Fruit fly (Drosophila melanogaster) whole organism, embryonic: Measurements from ENCODE around the gene CG12589.

Experiments
- Ada2b ChIP-seq: fragments of 200-800 bp; sonication (Bioruptor generic); IDR thresholded peaks from 2 replicates; pipeline ENCODE4 v1.3.6; 2022; ENCODE audit warnings: missing biosample characterization, missing genetic modification characterization
- B-H2 ChIP-seq: fragments of 200-800 bp; sonication (Bioruptor generic); optimal IDR thresholded peaks from 2 replicates; lab custom pipeline; 2018; ENCODE audit warnings: missing biosample characterization, mild to moderate bottlenecking, missing genetic modification characterization
- CG10267 ChIP-seq: fragments of 200-800 bp; sonication (Bioruptor generic); optimal IDR thresholded peaks from 2 replicates; lab custom pipeline; 2018; ENCODE audit warnings: missing biosample characterization, mild to moderate bottlenecking, missing genetic modification characterization, moderate library complexity
- CG10543 ChIP-seq: fragments of 200-800 bp; sonication (Bioruptor generic); optimal IDR thresholded peaks from 3 replicates; lab custom pipeline; 2017; ENCODE audit warnings: missing biosample characterization, mild to moderate bottlenecking, missing genetic modification characterization, moderate library complexity
- CG10654 ChIP-seq: fragments of 200-800 bp; sonication (Bioruptor generic); optimal IDR thresholded peaks from 2 replicates; lab custom pipeline; 2016; ENCODE audit warnings: missing biosample characterization, missing genetic modification characterization
- CG10979 ChIP-seq: fragments of 200-800 bp; sonication (Bioruptor generic); optimal IDR thresholded peaks from 2 replicates; lab custom pipeline; 2018; ENCODE audit warnings: missing biosample characterization, mild to moderate bottlenecking, missing genetic modification characterization, moderate library complexity
- CG12236 ChIP-seq: fragments of 200-800 bp; sonication (Bioruptor generic); optimal IDR thresholded peaks from 2 replicates; lab custom pipeline; 2016; ENCODE audit warnings: missing biosample characterization, missing genetic modification characterization
- CG12744 ChIP-seq: fragments of 200-800 bp; sonication (Bioruptor generic); optimal IDR thresholded peaks from 2 replicates; lab custom pipeline; 2016; ENCODE audit warnings: missing biosample characterization, missing genetic modification characterization
- CG14441 ChIP-seq: fragments of 200-800 bp; sonication (Bioruptor generic); IDR thresholded peaks from 2 replicates; pipeline ENCODE4 v1.3.6; 2022; ENCODE audit warnings: missing biosample characterization, missing genetic modification characterization
- CG14667 ChIP-seq: fragments of 200-800 bp; sonication (Bioruptor generic); IDR thresholded peaks from 2 replicates; pipeline ENCODE4 v1.3.6; 2022; ENCODE audit warnings: missing biosample characterization, missing genetic modification characterization
- CG16813 ChIP-seq: fragments of 200-800 bp; sonication (Bioruptor generic); IDR thresholded peaks from 3 replicates; pipeline ENCODE4 v1.3.6; 2022; ENCODE audit warnings: missing biosample characterization, missing genetic modification characterization; ENCODE audit not compliant: partially characterized antibody
- CG16863 ChIP-seq: fragments of 200-800 bp; sonication (Bioruptor generic); optimal IDR thresholded peaks from 3 replicates; lab custom pipeline; 2016; ENCODE audit warnings: missing biosample characterization, missing genetic modification characterization
- CG17912 ChIP-seq: fragments of 200-800 bp; sonication (Bioruptor generic); optimal IDR thresholded peaks from 2 replicates; lab custom pipeline; 2018; ENCODE audit warnings: missing biosample characterization, mild to moderate bottlenecking, missing genetic modification characterization
- CG2712 ChIP-seq: fragments of 200-800 bp; optimal IDR thresholded peaks from 3 replicates; lab custom pipeline; 2019; ENCODE audit warnings: missing biosample characterization, mild to moderate bottlenecking, missing genetic modification characterization, moderate library complexity
- CG31224 ChIP-seq: fragments of 200-800 bp; sonication (Bioruptor generic); IDR thresholded peaks from 2 replicates; pipeline ENCODE4 v1.3.6; 2022; ENCODE audit warnings: missing biosample characterization, missing genetic modification characterization
- CG31388 ChIP-seq: fragments of 200-800 bp; sonication (Bioruptor generic); optimal IDR thresholded peaks from 2 replicates; lab custom pipeline; 2016; ENCODE audit warnings: missing biosample characterization, missing genetic modification characterization
- CG3726 ChIP-seq: fragments of 200-800 bp; sonication (Bioruptor generic); IDR thresholded peaks from 3 replicates; pipeline ENCODE4, ENCODE4 v1.3.6; 2022; ENCODE audit warnings: missing biosample characterization, missing genetic modification characterization
- CG4617 ChIP-seq: fragments of 200-800 bp; sonication (Bioruptor generic); optimal IDR thresholded peaks from 3 replicates; lab custom pipeline; 2016; ENCODE audit warnings: missing biosample characterization, missing genetic modification characterization, borderline replicate concordance
- CG6254 ChIP-seq: fragments of 200-800 bp; sonication (Bioruptor generic); optimal IDR thresholded peaks from 3 replicates; lab custom pipeline; 2017; ENCODE audit warnings: mild to moderate bottlenecking, missing biosample characterization, missing genetic modification reagents, missing genetic modification characterization
- CG7357 ChIP-seq: fragments of 200-800 bp; sonication (Bioruptor generic); IDR thresholded peaks from 3 replicates; pipeline ENCODE4 v1.3.6; 2022; ENCODE audit warnings: missing biosample characterization, missing genetic modification characterization
- CG7372 ChIP-seq: fragments of 200-800 bp; sonication (Bioruptor generic); IDR thresholded peaks from 2 replicates; pipeline ENCODE4 v1.3.6; 2022; ENCODE audit warnings: missing biosample characterization, missing genetic modification characterization
- CG7928 ChIP-seq: fragments of 200-800 bp; sonication (Bioruptor generic); optimal IDR thresholded peaks from 2 replicates; lab custom pipeline; 2017; ENCODE audit warnings: missing biosample characterization, mild to moderate bottlenecking, missing genetic modification characterization
- D19A ChIP-seq: fragments of 200-800 bp; optimal IDR thresholded peaks from 3 replicates; lab custom pipeline; 2019; ENCODE audit warnings: missing biosample characterization, mild to moderate bottlenecking, missing genetic modification characterization, moderate library complexity
- Dad ChIP-seq: fragments of 200-800 bp; sonication (Bioruptor generic); optimal IDR thresholded peaks from 3 replicates; lab custom pipeline; 2016; ENCODE audit warnings: missing biosample characterization, missing genetic modification characterization
- Dip3 ChIP-seq: fragments of 200-800 bp; sonication (Bioruptor generic); optimal IDR thresholded peaks from 3 replicates; lab custom pipeline; 2016; ENCODE audit warnings: missing biosample characterization, missing genetic modification characterization
- Doc2 ChIP-seq: fragments of 200-800 bp; sonication (Bioruptor generic); IDR thresholded peaks from 2 replicates; pipeline ENCODE4 v1.3.6; 2022; ENCODE audit warnings: missing biosample characterization, missing genetic modification characterization
- E2f1 ChIP-seq: fragments of 200-800 bp; sonication (Bioruptor generic); IDR thresholded peaks from 2 replicates; pipeline ENCODE4 v1.3.6; 2022; ENCODE audit warnings: missing biosample characterization, missing genetic modification characterization
- Gsc ChIP-seq: fragments of 200-800 bp; sonication (Bioruptor generic); IDR thresholded peaks from 2 replicates; pipeline ENCODE4 v1.3.6; 2022; ENCODE audit warnings: missing biosample characterization, missing genetic modification characterization
- HLH4C ChIP-seq: fragments of 200-800 bp; sonication (Bioruptor generic); IDR thresholded peaks from 3 replicates; pipeline ENCODE4 v1.3.6; 2022; ENCODE audit warnings: missing biosample characterization, missing genetic modification characterization; ENCODE audit not compliant: partially characterized antibody
- Hmr ChIP-seq: fragments of 200-800 bp; sonication (Bioruptor generic); optimal IDR thresholded peaks from 3 replicates; lab custom pipeline; 2017; ENCODE audit warnings: mild to moderate bottlenecking, missing biosample characterization, missing genetic modification reagents, missing genetic modification characterization
- NC2β ChIP-seq: fragments of 200-800 bp; sonication (Bioruptor generic); optimal IDR thresholded peaks from 2 replicates; lab custom pipeline; 2016; ENCODE audit warnings: missing biosample characterization, missing genetic modification characterization
- Sin3A ChIP-seq: fragments of >200 bp; optimal IDR thresholded peaks from 2 replicates; lab custom pipeline; 2018
- Sry-β ChIP-seq: fragments of 200-800 bp; sonication (Bioruptor generic); optimal IDR thresholded peaks from 2 replicates; lab custom pipeline; 2018; ENCODE audit warnings: missing biosample characterization, mild to moderate bottlenecking, missing genetic modification characterization, moderate library complexity
- TFAM ChIP-seq: fragments of 200-800 bp; sonication (Bioruptor generic); optimal IDR thresholded peaks from 2 replicates; lab custom pipeline; 2017; ENCODE audit warnings: missing biosample characterization, missing genetic modification characterization, inconsistent platforms
- Vsx1 ChIP-seq: fragments of 200-800 bp; sonication (Bioruptor generic); optimal IDR thresholded peaks from 2 replicates; lab custom pipeline; 2017; ENCODE audit warnings: missing biosample characterization, mild to moderate bottlenecking, missing genetic modification characterization, missing genetic modification reagents
- ab ChIP-seq: fragments of 200-800 bp; sonication (Bioruptor generic); optimal IDR thresholded peaks from 2 replicates; lab custom pipeline; 2016; ENCODE audit warnings: missing biosample characterization, missing genetic modification characterization
- ash1 ChIP-seq: fragments of 200-800 bp; sonication (Bioruptor generic); optimal IDR thresholded peaks from 2 replicates; lab custom pipeline; 2018; ENCODE audit warnings: missing biosample characterization, mild to moderate bottlenecking, missing genetic modification characterization
- bowl ChIP-seq: fragments of 200-800 bp; sonication (Bioruptor generic); IDR thresholded peaks from 2 replicates; pipeline ENCODE4 v1.3.6; 2022; ENCODE audit warnings: missing biosample characterization, missing genetic modification characterization
- cato ChIP-seq: fragments of 200-800 bp; sonication (Bioruptor generic); optimal IDR thresholded peaks from 2 replicates; lab custom pipeline; 2016; ENCODE audit warnings: missing biosample characterization, missing genetic modification characterization, borderline replicate concordance
- disco-r ChIP-seq: fragments of 200-800 bp; sonication (Bioruptor generic); optimal IDR thresholded peaks from 2 replicates; lab custom pipeline; 2016; ENCODE audit warnings: missing biosample characterization, missing genetic modification characterization
- dmrt99B ChIP-seq: fragments of 200-800 bp; sonication (Bioruptor generic); optimal IDR thresholded peaks from 2 replicates; lab custom pipeline; 2018; ENCODE audit warnings: missing biosample characterization, mild to moderate bottlenecking, missing genetic modification characterization, moderate library complexity
- emc ChIP-seq: fragments of 200-800 bp; sonication (Bioruptor generic); optimal IDR thresholded peaks from 2 replicates; lab custom pipeline; 2016; ENCODE audit warnings: missing biosample characterization, missing genetic modification characterization
- grn ChIP-seq: fragments of 200-800 bp; sonication (Bioruptor generic); optimal IDR thresholded peaks from 3 replicates; lab custom pipeline; 2017; ENCODE audit warnings: missing biosample characterization, missing genetic modification characterization
- ham ChIP-seq: fragments of 200-800 bp; sonication (Bioruptor generic); IDR thresholded peaks from 2 replicates; pipeline ENCODE4 v1.3.6; 2022; ENCODE audit warnings: missing biosample characterization, missing genetic modification characterization
- odd ChIP-seq: fragments of 200-800 bp; sonication (Bioruptor generic); optimal IDR thresholded peaks from 2 replicates; lab custom pipeline; 2017; ENCODE audit warnings: missing biosample characterization, mild to moderate bottlenecking, missing genetic modification characterization
- org-1 ChIP-seq: fragments of 200-800 bp; sonication (Bioruptor generic); optimal IDR thresholded peaks from 2 replicates; lab custom pipeline; 2017; ENCODE audit warnings: missing biosample characterization, missing genetic modification characterization
- pfk ChIP-seq: fragments of 200-800 bp; sonication (Bioruptor generic); optimal IDR thresholded peaks from 2 replicates; lab custom pipeline; 2018; ENCODE audit warnings: missing biosample characterization, mild to moderate bottlenecking, missing genetic modification characterization, moderate library complexity
- pros ChIP-seq: fragments of 200-800 bp; sonication (Bioruptor generic); optimal IDR thresholded peaks from 3 replicates; lab custom pipeline; 2019; ENCODE audit warnings: missing biosample characterization, mild to moderate bottlenecking, missing genetic modification characterization, moderate library complexity
- run ChIP-seq: fragments of 200-800 bp; sonication (Bioruptor generic); optimal IDR thresholded peaks from 3 replicates; lab custom pipeline; 2018; ENCODE audit warnings: missing biosample characterization, mild to moderate bottlenecking, missing genetic modification characterization
- schlank ChIP-seq: fragments of 200-800 bp; sonication (Bioruptor generic); optimal IDR thresholded peaks from 2 replicates; lab custom pipeline; 2018; ENCODE audit warnings: missing biosample characterization, mild to moderate bottlenecking, missing genetic modification characterization
- sens ChIP-seq: fragments of 200-800 bp; sonication (Bioruptor generic); peaks from one replicate; lab custom pipeline; 2016; ENCODE audit warnings: missing biosample characterization, missing genetic modification characterization
- sob ChIP-seq: fragments of 200-800 bp; sonication (Bioruptor generic); IDR thresholded peaks from 2 replicates; pipeline ENCODE4 v1.3.6; 2022; ENCODE audit warnings: missing biosample characterization, missing genetic modification characterization

CG12589 gene

dm6 chr3R:5126884-5127283 lies 11.9 kb downstream of the CG12589 start (continued):
- TF ChIP-seq B-H2 (GFP tag; lab: Kevin White, UChicago): peak; percentile 78
- TF ChIP-seq TFAM (GFP tag; lab: Kevin White, UChicago): no peak
- TF ChIP-seq Gsc (GFP tag; lab: Robert Waterston, UW): peak; percentile 47; the same call in 1 of the 2 replicates
- peak; percentile 42 for TF ChIP-seq ash1 (GFP tag; lab: Kevin White, UChicago)
- TF ChIP-seq ham (GFP tag; lab: Robert Waterston, UW): no peak
- no peak for TF ChIP-seq Doc2 (GFP tag; lab: Robert Waterston, UW)
- TF ChIP-seq CG7357 (GFP tag; lab: Robert Waterston, UW): no peak
- peak; percentile 34 for TF ChIP-seq emc (GFP tag; lab: Kevin White, UChicago)
- peak; percentile 50 for TF ChIP-seq CG4617 (GFP tag; lab: Kevin White, UChicago)
- TF ChIP-seq CG12236 (GFP tag; lab: Kevin White, UChicago): no peak
- no peak for TF ChIP-seq run (tag; lab: Kevin White, UChicago)
- peak; percentile 63 for TF ChIP-seq CG12744 (GFP tag; lab: Kevin White, UChicago)
- no peak for TF ChIP-seq CG3726 (GFP tag; lab: Robert Waterston, UW)
- peak; percentile 85 for TF ChIP-seq Hmr (GFP tag; lab: Kevin White, UChicago)
- TF ChIP-seq CG10654 (GFP tag; lab: Kevin White, UChicago): peak; percentile 64
- TF ChIP-seq org-1 (GFP tag; lab: Kevin White, UChicago): no peak
- no peak for TF ChIP-seq CG6254 (GFP tag; lab: Kevin White, UChicago)
- TF ChIP-seq HLH4C (GFP tag; lab: Robert Waterston, UW): no peak
- peak; percentile 24 for TF ChIP-seq CG10543 (GFP tag; lab: Kevin White, UChicago)
- peak; percentile 48 for TF ChIP-seq Ada2b
- peak; percentile 65 for TF ChIP-seq CG10979 (tag; lab: Kevin White, UChicago)
- peak; percentile 72 for TF ChIP-seq D19A (tag; lab: Kevin White, UChicago)
- peak; percentile 22 for TF ChIP-seq dmrt99B (tag; lab: Kevin White, UChicago)
- TF ChIP-seq pfk (GFP tag; lab: Kevin White, UChicago): peak; percentile 27
- 0 out of 2 replicates have a peak, but pooled peaks have one; percentile 11 for TF ChIP-seq E2f1 (GFP tag; lab: Robert Waterston, UW)
- peak; percentile 43 for TF ChIP-seq CG7928 (GFP tag; lab: Kevin White, UChicago)
- no peak for TF ChIP-seq bowl (GFP tag; lab: Robert Waterston, UW)
- no peak for TF ChIP-seq CG31388 (GFP tag; lab: Kevin White, UChicago)
- TF ChIP-seq CG2712 (tag; lab: Kevin White, UChicago): peak; percentile 74
- no peak for TF ChIP-seq schlank
- no peak for TF ChIP-seq Vsx1 (GFP tag; lab: Kevin White, UChicago)
- TF ChIP-seq Dip3 (GFP tag; lab: Kevin White, UChicago): peak; percentile 50
- no peak for TF ChIP-seq Sin3A (lab: Kevin White, UChicago)
- peak; percentile 30 for TF ChIP-seq cato (GFP tag; lab: Kevin White, UChicago)
- peak; percentile 39; the same call in 1 of the 2 replicates for TF ChIP-seq CG14667 (GFP tag; lab: Robert Waterston, UW)
- no peak for TF ChIP-seq Sry-β (GFP tag; lab: Kevin White, UChicago)
- peak; percentile 14 for TF ChIP-seq pros
- TF ChIP-seq sob (GFP tag; lab: Robert Waterston, UW): peak; percentile 81
- peak; percentile 90 for TF ChIP-seq sens (GFP tag; lab: Kevin White, UChicago)
- TF ChIP-seq grn: peak; percentile 3
- no peak for TF ChIP-seq disco-r (GFP tag; lab: Kevin White, UChicago)
- peak; percentile 60 for TF ChIP-seq CG10267 (tag; lab: Kevin White, UChicago)
- peak; percentile 41; the same call in 1 of the 3 replicates for TF ChIP-seq CG16813
- TF ChIP-seq NC2β: peak; percentile 58
- no peak for TF ChIP-seq CG14441 (GFP tag; lab: Robert Waterston, UW)
- peak; percentile 53 for TF ChIP-seq Dad (GFP tag; lab: Kevin White, UChicago)
- no peak for TF ChIP-seq odd (GFP tag; lab: Kevin White, UChicago)
- peak; percentile 32 for TF ChIP-seq CG16863
- TF ChIP-seq ab (GFP tag; lab: Kevin White, UChicago): peak; percentile 36
- TF ChIP-seq CG17912 (GFP tag; lab: Kevin White, UChicago): peak; percentile 73
- TF ChIP-seq CG7372 (GFP tag; lab: Robert Waterston, UW): peak; percentile 27; the same call in 1 of the 2 replicates
- TF ChIP-seq CG31224 (GFP tag; lab: Robert Waterston, UW): no peak
